Worm (Caenorhabditis elegans): ENCODE measurements around the gene plx-2.

- TF ChIP-seq nhr-12 (tag; optimal IDR thresholded peaks at IDR 0.05): no peak
- peak; percentile 23 to 98 for TF ChIP-seq mdl-1 (tag; optimal IDR thresholded peaks at IDR 0.05)
- peak; percentile 76 for TF ChIP-seq rnt-1 (tag; optimal IDR thresholded peaks at IDR 0.05)
- TF ChIP-seq nhr-76 (tag; optimal IDR thresholded peaks at IDR 0.05): no peak
- TF ChIP-seq ztf-11 (tag; optimal IDR thresholded peaks at IDR 0.05): peak in 1 of 2 experiments; percentile 48
These were observed 25.1 kb downstream of the plx-2 start for ce11 chrII:14399595-14399994.

All from whole organism, L1 larva.